Worm (Caenorhabditis elegans) whole organism, L4/young adult: ENCODE results near the gene F49C5.10.
"Not testable (repeated sequence)": the region's sequence is repeated elsewhere in the genome, so short reads cannot be mapped to it uniquely, and the experiment has no call there.

ENCODE experiments used
- W03F9.2 ChIP-seq: fragments of 150-350 bp; optimal IDR thresholded peaks from 2 replicates; lab custom pipeline; 2014; ENCODE audit warnings: missing biosample characterization, missing genetic modification characterization
- him-1 ChIP-seq: sonication (generic microtip); optimal IDR thresholded peaks from 2 replicates; lab custom pipeline; 2016; ENCODE audit warnings: missing genotype, missing genetic modification reagents, missing genetic modification characterization, missing compliant biosample characterization

ce11 chrII:12541670-12542080, 4.9 kb upstream of the F49C5.10 start:
- TF ChIP-seq W03F9.2, him-1 (tag; lab: Kevin White, UChicago): not testable (repeated sequence)
